Worm (Caenorhabditis elegans): ENCODE results near the gene C53A5.9.

The C53A5.9 gene

ce11 chrV:14523105-14523504 is 35.6 kb downstream of the C53A5.9 start, which contains the start of gene C53A5.2:
Gene C53A5.2, minus strand, starts transcription at chrV:14523205.
- TF ChIP-seq nhr-23 (tag; optimal IDR thresholded peaks at IDR 0.05) (no peak), unc-39 (tag; optimal IDR thresholded peaks at IDR 0.05) (no peak), tbx-2 (tag; optimal IDR thresholded peaks at IDR 0.05) (no peak), pha-4 (tag; optimal IDR thresholded peaks at IDR 0.05) (no peak), nhr-11 (tag; optimal IDR thresholded peaks at IDR 0.05) (no peak), snpc-4 (tag; optimal IDR thresholded peaks at IDR 0.05) (no peak), R02D3.7 (tag; optimal IDR thresholded peaks at IDR 0.05) (no peak), egl-5 (tag; optimal IDR thresholded peaks at IDR 0.05) (no peak), zag-1 (tag; optimal IDR thresholded peaks at IDR 0.05) (no peak), lsy-12 (tag; optimal IDR thresholded peaks at IDR 0.05) (no peak), elt-3 (tag; optimal IDR thresholded peaks at IDR 0.05) (no peak), mml-1 (tag; optimal IDR thresholded peaks at IDR 0.05) (no peak), mdl-1 (tag; optimal IDR thresholded peaks at IDR 0.05) (no peak), nhr-28 (tag; optimal IDR thresholded peaks at IDR 0.05) (no peak), ZK546.5 (tag; optimal IDR thresholded peaks at IDR 0.05) (no peak), fos-1 (tag; optimal IDR thresholded peaks at IDR 0.05) (no peak)

- no peak for TF ChIP-seq skn-1 (tag; optimal IDR thresholded peaks at IDR 0.05)
- no peak for TF ChIP-seq ZK546.5 (tag; optimal IDR thresholded peaks at IDR 0.05)
- no peak for TF ChIP-seq pqm-1 (tag; optimal IDR thresholded peaks at IDR 0.05)
- no peak for TF ChIP-seq ceh-28 (tag; optimal IDR thresholded peaks at IDR 0.05)
- TF ChIP-seq tbx-2 (tag; optimal IDR thresholded peaks at IDR 0.05) = no peak
- no peak for TF ChIP-seq nhr-76 (tag; optimal IDR thresholded peaks at IDR 0.05)
- no peak for TF ChIP-seq ama-1 (optimal IDR thresholded peaks at IDR 0.05)
- TF ChIP-seq zag-1 (tag; optimal IDR thresholded peaks at IDR 0.05) = no peak
- TF ChIP-seq nhr-11 (tag; optimal IDR thresholded peaks at IDR 0.05) = no peak
Measured at ce11 chrV:14522514-14522913, 36.1 kb downstream of the C53A5.9 start, which contains the start of gene C53A5.16. Gene C53A5.16, minus strand, starts transcription at chrV:14522614.

- TF ChIP-seq nhr-12 (tag; optimal IDR thresholded peaks at IDR 0.05) (no peak), R02D3.7 (tag; optimal IDR thresholded peaks at IDR 0.05) (no peak), nhr-76 (tag; optimal IDR thresholded peaks at IDR 0.05) (no peak), ceh-16 (tag; optimal IDR thresholded peaks at IDR 0.05) (no peak)
Measured at ce11 chrV:14521000-14521399, 37.7 kb downstream of the C53A5.9 start, which contains the start of gene C53A5.17. Gene C53A5.17, minus strand, starts transcription at chrV:14521100.

- TF ChIP-seq nhr-23 (tag; optimal IDR thresholded peaks at IDR 0.05) (no peak), eor-1 (tag; optimal IDR thresholded peaks at IDR 0.05) (no peak), daf-12 (tag; optimal IDR thresholded peaks at IDR 0.05) (no peak), jun-1 (tag; optimal IDR thresholded peaks at IDR 0.05) (no peak), aly-2 (tag; optimal IDR thresholded peaks at IDR 0.05) (no peak), zag-1 (tag; optimal IDR thresholded peaks at IDR 0.05) (no peak)
Measured at ce11 chrV:14519268-14519667, 39.4 kb downstream of the C53A5.9 start, which contains the start of gene R02D5.8. Gene R02D5.8, minus strand, starts transcription at chrV:14519368.

- TF ChIP-seq ceh-9 (tag; optimal IDR thresholded peaks at IDR 0.05) (no peak), fkh-2 (tag; optimal IDR thresholded peaks at IDR 0.05) (no peak), lsy-12 (tag; optimal IDR thresholded peaks at IDR 0.05) (no peak), tbx-2 (tag; optimal IDR thresholded peaks at IDR 0.05) (no peak), nhr-67 (tag; optimal IDR thresholded peaks at IDR 0.05) (no peak), nhr-76 (tag; optimal IDR thresholded peaks at IDR 0.05) (no peak), nhr-23 (tag; optimal IDR thresholded peaks at IDR 0.05) (no peak), fkh-10 (GFP tag; optimal IDR thresholded peaks at IDR 0.05) (no peak), zag-1 (tag; optimal IDR thresholded peaks at IDR 0.05) (no peak)
Measured at ce11 chrV:14518010-14518409, 40.6 kb downstream of the C53A5.9 start, which contains the start of gene R02D5.6. Gene R02D5.6, minus strand, starts transcription at chrV:14518110.

ce11 chrV:14510746-14511145 is 47.9 kb downstream of the C53A5.9 start, which contains the start of gene R02D5.9:
Gene R02D5.9, minus strand, starts transcription at chrV:14511123.
- no peak for TF ChIP-seq lsy-12 (tag; optimal IDR thresholded peaks at IDR 0.05)
- no peak for TF ChIP-seq unc-39 (tag; optimal IDR thresholded peaks at IDR 0.05)
- TF ChIP-seq nhr-28 (tag; optimal IDR thresholded peaks at IDR 0.05) = no peak
- TF ChIP-seq elt-3 (tag; optimal IDR thresholded peaks at IDR 0.05) = no peak
- TF ChIP-seq nhr-43 (tag; optimal IDR thresholded peaks at IDR 0.05; ENCODE audit: poor library complexity, severe bottlenecking) = peak; percentile 50
- peak; percentile 89 for TF ChIP-seq nhr-25 (tag; optimal IDR thresholded peaks at IDR 0.05)
- TF ChIP-seq lin-39 (tag; optimal IDR thresholded peaks at IDR 0.05) = peak; percentile 67
- no peak for TF ChIP-seq zag-1 (tag; optimal IDR thresholded peaks at IDR 0.05)
- peak; percentile 15 for TF ChIP-seq elt-1 (tag; optimal IDR thresholded peaks at IDR 0.05)
- peak; percentile 68 for TF ChIP-seq nhr-23 (tag; optimal IDR thresholded peaks at IDR 0.05)
- TF ChIP-seq ZK546.5 (tag; optimal IDR thresholded peaks at IDR 0.05) = no peak
- TF ChIP-seq fkh-2 (tag; optimal IDR thresholded peaks at IDR 0.05) = no peak
- no peak for TF ChIP-seq unc-62 (GFP tag; optimal IDR thresholded peaks at IDR 0.05)
- peak; percentile 24 for TF ChIP-seq mdl-1 (tag; optimal IDR thresholded peaks at IDR 0.05)
- TF ChIP-seq tbx-2 (tag; optimal IDR thresholded peaks at IDR 0.05) = no peak
- no peak for TF ChIP-seq eor-1 (tag; optimal IDR thresholded peaks at IDR 0.05)
